Fruit fly (Drosophila melanogaster) whole organism, embryonic: ENCODE results near the gene wb.

Experiments
- Ada2b ChIP-seq: fragments of 200-800 bp; sonication (Bioruptor generic); IDR thresholded peaks from 2 replicates; pipeline ENCODE4 v1.3.6; 2022; ENCODE audit warnings: missing biosample characterization, missing genetic modification characterization
- Asciz ChIP-seq: fragments of 200-800 bp; sonication (Bioruptor generic); optimal IDR thresholded peaks from 2 replicates; lab custom pipeline; 2017; ENCODE audit warnings: missing biosample characterization, mild to moderate bottlenecking, missing genetic modification characterization, missing genetic modification reagents
- CG10209 ChIP-seq: fragments of 200-800 bp; sonication (Bioruptor generic); optimal IDR thresholded peaks from 3 replicates; lab custom pipeline; 2017; ENCODE audit warnings: missing biosample characterization, mild to moderate bottlenecking, missing genetic modification characterization, missing genetic modification reagents
- CG10366 ChIP-seq: fragments of 200-800 bp; sonication (Bioruptor generic); IDR thresholded peaks from 2 replicates; pipeline ENCODE4 v1.3.6; 2022; ENCODE audit warnings: missing biosample characterization, missing genetic modification characterization
- CG10462 ChIP-seq: fragments of 200-800 bp; sonication (Bioruptor generic); optimal IDR thresholded peaks from 2 replicates; lab custom pipeline; 2016; ENCODE audit warnings: missing biosample characterization, missing genetic modification characterization
- CG11560 ChIP-seq: fragments of 200-800 bp; sonication (Bioruptor generic); IDR thresholded peaks from 3 replicates; pipeline ENCODE4 v1.3.6; 2022; ENCODE audit warnings: missing biosample characterization, missing genetic modification characterization
- CG12236 ChIP-seq: fragments of 200-800 bp; sonication (Bioruptor generic); optimal IDR thresholded peaks from 2 replicates; lab custom pipeline; 2016; ENCODE audit warnings: missing biosample characterization, missing genetic modification characterization
- CG12769 ChIP-seq: fragments of 200-800 bp; sonication (Bioruptor generic); optimal IDR thresholded peaks from 2 replicates; lab custom pipeline; 2019; ENCODE audit warnings: missing biosample characterization, mild to moderate bottlenecking, missing genetic modification characterization, moderate library complexity
- CG1603 ChIP-seq: fragments of 200-800 bp; sonication (Bioruptor generic); optimal IDR thresholded peaks from 2 replicates; lab custom pipeline; 2019; ENCODE audit warnings: missing biosample characterization, mild to moderate bottlenecking, missing genetic modification characterization, moderate library complexity
- CG17912 ChIP-seq: fragments of 200-800 bp; sonication (Bioruptor generic); optimal IDR thresholded peaks from 2 replicates; lab custom pipeline; 2018; ENCODE audit warnings: missing biosample characterization, mild to moderate bottlenecking, missing genetic modification characterization
- CG1792 ChIP-seq: fragments of 200-800 bp; sonication (Bioruptor generic); optimal IDR thresholded peaks from 2 replicates; lab custom pipeline; 2016; ENCODE audit warnings: missing biosample characterization, missing genetic modification characterization
- CG1832 ChIP-seq: fragments of 200-800 bp; sonication (Bioruptor generic); optimal IDR thresholded peaks from 2 replicates; lab custom pipeline; 2017; ENCODE audit warnings: missing biosample characterization, mild to moderate bottlenecking, missing genetic modification characterization, inconsistent platforms
- CG2129 ChIP-seq: fragments of 200-800 bp; sonication (Bioruptor generic); IDR thresholded peaks from 2 replicates; pipeline ENCODE4 v1.3.6; 2022; ENCODE audit warnings: missing biosample characterization, missing genetic modification characterization; ENCODE audit not compliant: partially characterized antibody
- CG31441 ChIP-seq: fragments of 200-800 bp; sonication (Bioruptor generic); IDR thresholded peaks from 2 replicates; pipeline ENCODE4 v1.3.6; 2022; ENCODE audit warnings: missing biosample characterization, missing genetic modification characterization
- CG32772 ChIP-seq: fragments of 200-800 bp; sonication (Bioruptor generic); IDR thresholded peaks from 2 replicates; pipeline ENCODE4 v1.3.6; 2022; ENCODE audit warnings: missing biosample characterization, missing genetic modification characterization
- CG43689 ChIP-seq: fragments of 200-800 bp; sonication (Bioruptor generic); IDR thresholded peaks from 2 replicates; pipeline ENCODE4 v1.3.6; 2022; ENCODE audit warnings: missing biosample characterization, missing genetic modification characterization
- CG4404 ChIP-seq: fragments of 200-800 bp; sonication (Bioruptor generic); IDR thresholded peaks from 2 replicates; pipeline ENCODE4 v1.3.6; 2022; ENCODE audit warnings: missing biosample characterization, missing genetic modification characterization
- CG4617 ChIP-seq: fragments of 200-800 bp; sonication (Bioruptor generic); optimal IDR thresholded peaks from 3 replicates; lab custom pipeline; 2016; ENCODE audit warnings: missing biosample characterization, missing genetic modification characterization, borderline replicate concordance
- CG8388 ChIP-seq: fragments of 200-800 bp; sonication (Bioruptor generic); optimal IDR thresholded peaks from 2 replicates; lab custom pipeline; 2019; ENCODE audit warnings: missing biosample characterization, mild to moderate bottlenecking, missing genetic modification characterization, moderate library complexity
- CG9437 ChIP-seq: fragments of 200-800 bp; sonication (Bioruptor generic); optimal IDR thresholded peaks from 2 replicates; lab custom pipeline; 2018; ENCODE audit warnings: missing biosample characterization, mild to moderate bottlenecking, missing genetic modification characterization
- D ChIP-seq, 2 experiments: fragments of 200-800 bp in 1 of 2; fragments of >200 bp in 1 of 2; sonication (Bioruptor generic) in 1 of 2; optimal IDR thresholded peaks; 2 replicates in 1 of 2; 3 replicates in 1 of 2; lab custom pipeline; 2017; ENCODE audit warnings: mild to moderate bottlenecking in 1 of 2, missing biosample characterization in 1 of 2, missing genetic modification characterization in 1 of 2, missing genetic modification reagents in 1 of 2
- Doc3 ChIP-seq: fragments of 200-800 bp; sonication (Bioruptor generic); IDR thresholded peaks from 3 replicates; pipeline ENCODE4 v1.3.6; 2022; ENCODE audit warnings: missing biosample characterization, missing genetic modification characterization; ENCODE audit not compliant: partially characterized antibody
- Elba2 ChIP-seq: fragments of 200-800 bp; sonication (Bioruptor generic); optimal IDR thresholded peaks from 3 replicates; lab custom pipeline; 2016; ENCODE audit warnings: missing biosample characterization, missing genetic modification characterization
- Hand ChIP-seq: fragments of 200-800 bp; sonication (Bioruptor generic); optimal IDR thresholded peaks from 2 replicates; lab custom pipeline; 2017; ENCODE audit warnings: mild to moderate bottlenecking, missing biosample characterization, missing genetic modification reagents, missing genetic modification characterization
- Hmx ChIP-seq: fragments of 200-800 bp; sonication (Bioruptor generic); optimal IDR thresholded peaks from 2 replicates; lab custom pipeline; 2016; ENCODE audit warnings: missing biosample characterization, missing genetic modification characterization
- Med ChIP-seq: fragments of 200-800 bp; sonication (Bioruptor generic); peaks from one replicate; lab custom pipeline; 2016; ENCODE audit warnings: missing biosample characterization, missing genetic modification characterization, mild to moderate bottlenecking, inconsistent platforms, moderate library complexity
- Nf-YA ChIP-seq: fragments of 200-800 bp; sonication (Bioruptor generic); IDR thresholded peaks from 2 replicates; pipeline ENCODE4 v1.3.6; 2022; ENCODE audit warnings: missing biosample characterization, missing genetic modification characterization
- Pdp1 ChIP-seq, 2 experiments: fragments of 200-800 bp; sonication (Bioruptor generic); optimal IDR thresholded peaks; 3 replicates each; lab custom pipeline; 2016; ENCODE audit warnings: missing biosample characterization in 2 of 2, missing genetic modification characterization in 2 of 2, mild to moderate bottlenecking in 1 of 2, moderate library complexity in 1 of 2
- Spps ChIP-seq: fragments of 200-800 bp; sonication (Bioruptor generic); optimal IDR thresholded peaks from 2 replicates; lab custom pipeline; 2018; ENCODE audit warnings: missing biosample characterization, mild to moderate bottlenecking, missing genetic modification characterization
- Taf1 ChIP-seq: fragments of 200-800 bp; sonication (Bioruptor generic); IDR thresholded peaks from 2 replicates; pipeline ENCODE4 v1.3.6; 2022; ENCODE audit warnings: missing biosample characterization, missing genetic modification characterization
- Xbp1 ChIP-seq: fragments of 200-800 bp; sonication (Bioruptor generic); optimal IDR thresholded peaks from 3 replicates; lab custom pipeline; 2016; ENCODE audit warnings: missing biosample characterization, mild to moderate bottlenecking, missing genetic modification characterization
- ash1 ChIP-seq: fragments of 200-800 bp; sonication (Bioruptor generic); optimal IDR thresholded peaks from 2 replicates; lab custom pipeline; 2018; ENCODE audit warnings: missing biosample characterization, mild to moderate bottlenecking, missing genetic modification characterization
- cas ChIP-seq: fragments of 200-800 bp; sonication (Bioruptor generic); IDR thresholded peaks from 2 replicates; pipeline ENCODE4 v1.3.6; 2022; ENCODE audit warnings: missing biosample characterization, missing genetic modification characterization
- chn ChIP-seq: fragments of 200-800 bp; sonication (Bioruptor generic); optimal IDR thresholded peaks from 2 replicates; lab custom pipeline; 2016; ENCODE audit warnings: missing biosample characterization, missing genetic modification characterization
- dmrt11E ChIP-seq: fragments of 200-800 bp; sonication (Bioruptor generic); optimal IDR thresholded peaks from 3 replicates; lab custom pipeline; 2018; ENCODE audit warnings: missing biosample characterization, mild to moderate bottlenecking, missing genetic modification characterization, moderate library complexity
- gem ChIP-seq: fragments of 200-800 bp; sonication (Bioruptor generic); optimal IDR thresholded peaks from 2 replicates; lab custom pipeline; 2019; ENCODE audit warnings: missing biosample characterization, mild to moderate bottlenecking, missing genetic modification characterization, moderate library complexity
- gt ChIP-seq: fragments of 200-800 bp; sonication (Bioruptor generic); IDR thresholded peaks from 2 replicates; pipeline ENCODE4 v1.3.6; 2022; ENCODE audit warnings: missing biosample characterization, missing genetic modification characterization
- jing ChIP-seq: fragments of 200-800 bp; sonication (Bioruptor generic); optimal IDR thresholded peaks from 2 replicates; lab custom pipeline; 2018; ENCODE audit warnings: missing biosample characterization, mild to moderate bottlenecking, missing genetic modification characterization
- lmd ChIP-seq: fragments of 200-800 bp; sonication (Bioruptor generic); IDR thresholded peaks from 2 replicates; pipeline ENCODE4 v1.3.6; 2022; ENCODE audit warnings: missing biosample characterization, missing genetic modification characterization
- nerfin-1 ChIP-seq: fragments of 200-800 bp; sonication (Bioruptor generic); optimal IDR thresholded peaks from 3 replicates; lab custom pipeline; 2019; ENCODE audit warnings: missing biosample characterization, mild to moderate bottlenecking, missing genetic modification characterization, moderate library complexity
- nmo ChIP-seq: fragments of 200-800 bp; sonication (Bioruptor generic); optimal IDR thresholded peaks from 2 replicates; lab custom pipeline; 2018; ENCODE audit warnings: missing biosample characterization, mild to moderate bottlenecking, missing genetic modification characterization, moderate library complexity
- pnt ChIP-seq: fragments of 200-800 bp; sonication (Bioruptor generic); optimal IDR thresholded peaks from 3 replicates; lab custom pipeline; 2016; ENCODE audit warnings: missing biosample characterization, missing genetic modification characterization
- psq ChIP-seq: fragments of 200-800 bp; sonication (Bioruptor generic); optimal IDR thresholded peaks from 2 replicates; lab custom pipeline; 2017; ENCODE audit warnings: missing biosample characterization, missing genetic modification characterization
- pzg ChIP-seq: fragments of 200-800 bp; sonication (Bioruptor generic); optimal IDR thresholded peaks from 3 replicates; lab custom pipeline; 2018; ENCODE audit warnings: missing biosample characterization, mild to moderate bottlenecking, missing genetic modification characterization, moderate library complexity
- sd ChIP-seq: fragments of 200-800 bp; sonication (Bioruptor generic); optimal IDR thresholded peaks from 3 replicates; lab custom pipeline; 2018; ENCODE audit warnings: missing biosample characterization, mild to moderate bottlenecking, missing genetic modification characterization, moderate library complexity
- sima ChIP-seq: fragments of 200-800 bp; sonication (Bioruptor generic); optimal IDR thresholded peaks from 2 replicates; lab custom pipeline; 2016; ENCODE audit warnings: missing biosample characterization, missing genetic modification characterization
- slou ChIP-seq: fragments of 200-800 bp; sonication (Bioruptor generic); optimal IDR thresholded peaks from 3 replicates; lab custom pipeline; 2016; ENCODE audit warnings: missing biosample characterization, missing genetic modification characterization
- sr ChIP-seq: fragments of 200-800 bp; sonication (Bioruptor generic); IDR thresholded peaks from 3 replicates; pipeline ENCODE4 v1.3.6; 2022; ENCODE audit warnings: missing biosample characterization, missing genetic modification characterization
- trem ChIP-seq: fragments of 200-800 bp; optimal IDR thresholded peaks from 3 replicates; lab custom pipeline; 2019; ENCODE audit warnings: missing biosample characterization, mild to moderate bottlenecking, missing genetic modification characterization, moderate library complexity
- zen ChIP-seq: fragments of 200-800 bp; sonication (Bioruptor generic); optimal IDR thresholded peaks from 3 replicates; lab custom pipeline; 2018; ENCODE audit warnings: missing biosample characterization, mild to moderate bottlenecking, missing genetic modification characterization, moderate library complexity
- zfh1 ChIP-seq: fragments of 200-800 bp; sonication (Bioruptor generic); IDR thresholded peaks from 3 replicates; pipeline ENCODE4 v1.3.6; 2022; ENCODE audit warnings: missing biosample characterization, missing genetic modification characterization

Gene wb

dm6 chr2L:14236132-14236531, 26.7 kb upstream of the wb start (continued):
- TF ChIP-seq slou (GFP tag; lab: Kevin White, UChicago): no peak
- no peak for TF ChIP-seq chn (GFP tag; lab: Kevin White, UChicago)
- peak; percentile 2 for TF ChIP-seq nmo (GFP tag; lab: Kevin White, UChicago)
- TF ChIP-seq cas (GFP tag; lab: Robert Waterston, UW): no peak
- TF ChIP-seq CG4404 (GFP tag; lab: Robert Waterston, UW): no peak
- TF ChIP-seq pnt (GFP tag; lab: Kevin White, UChicago): no peak
- no peak for TF ChIP-seq Spps (tag; lab: Kevin White, UChicago)
- no peak for TF ChIP-seq sr (GFP tag; lab: Robert Waterston, UW)
- TF ChIP-seq sd (tag; lab: Kevin White, UChicago): no peak
- TF ChIP-seq sima: no peak
- TF ChIP-seq Nf-YA: no peak
- no peak for TF ChIP-seq CG12236 (GFP tag; lab: Kevin White, UChicago)
- TF ChIP-seq gem (tag; lab: Kevin White, UChicago): peak; percentile 41
- no peak for TF ChIP-seq jing
- no peak for TF ChIP-seq Hmx
- TF ChIP-seq pzg (GFP tag; lab: Kevin White, UChicago): no peak
- no peak for TF ChIP-seq D (optimal IDR thresholded peaks at IDR 0.05; lab: Kevin White, UChicago)
- no peak for TF ChIP-seq D (GFP tag; optimal IDR thresholded peaks at IDR 0.05; lab: Kevin White, UChicago)
- TF ChIP-seq CG2129 (GFP tag; lab: Robert Waterston, UW): no peak
- TF ChIP-seq Asciz (GFP tag; lab: Kevin White, UChicago): peak; percentile 28
- 0 out of 2 replicates have a peak, but pooled peaks have one; percentile 19 for TF ChIP-seq CG31441 (GFP tag; lab: Robert Waterston, UW)
- TF ChIP-seq CG1832 (GFP tag; lab: Kevin White, UChicago): no peak
- no peak for TF ChIP-seq Ada2b (GFP tag; lab: Robert Waterston, UW)
- TF ChIP-seq dmrt11E (tag; lab: Kevin White, UChicago): peak; percentile 41
- TF ChIP-seq Elba2: no peak
- no peak for TF ChIP-seq CG9437 (GFP tag; lab: Kevin White, UChicago)
- TF ChIP-seq zen (tag; lab: Kevin White, UChicago): no peak
- 0 out of 2 replicates have a peak, but pooled peaks have one; percentile 14 for TF ChIP-seq CG10366
- peak; percentile 16 for TF ChIP-seq CG8388 (GFP tag; lab: Kevin White, UChicago)
- TF ChIP-seq Doc3 (GFP tag; lab: Robert Waterston, UW): no peak
- TF ChIP-seq CG10462 (GFP tag; lab: Kevin White, UChicago): peak; percentile 5
- no peak for TF ChIP-seq CG17912
- TF ChIP-seq nerfin-1 (tag; lab: Kevin White, UChicago): no peak
- no peak for TF ChIP-seq Hand (GFP tag; lab: Kevin White, UChicago)
- no peak for TF ChIP-seq Xbp1 (GFP tag; lab: Kevin White, UChicago)
- no peak for TF ChIP-seq lmd (GFP tag; lab: Robert Waterston, UW)
- TF ChIP-seq CG12769 (tag; lab: Kevin White, UChicago): no peak
- TF ChIP-seq CG11560 (tag; lab: Robert Waterston, UW): no peak
- peak; percentile 29 for TF ChIP-seq CG1603 (tag; lab: Kevin White, UChicago)
- TF ChIP-seq CG43689 (GFP tag; lab: Robert Waterston, UW): no peak
- TF ChIP-seq CG10209 (GFP tag; lab: Kevin White, UChicago): no peak
- no peak for TF ChIP-seq CG32772
- no peak for TF ChIP-seq ash1 (GFP tag; lab: Kevin White, UChicago)
- no peak for TF ChIP-seq Med (GFP tag; lab: Kevin White, UChicago)
- no peak for TF ChIP-seq Taf1 (GFP tag; lab: Robert Waterston, UW)
- 0 out of 3 replicates have a peak, but pooled peaks have one; percentile 9 for TF ChIP-seq zfh1
- no peak for TF ChIP-seq CG4617 (GFP tag; lab: Kevin White, UChicago)
- peak in 1 of 2 experiments; percentile 8 for TF ChIP-seq Pdp1 (GFP tag; optimal IDR thresholded peaks at IDR 0.05; lab: Kevin White, UChicago)
- TF ChIP-seq psq (GFP tag; lab: Kevin White, UChicago): no peak
- TF ChIP-seq trem (tag; lab: Kevin White, UChicago): peak; percentile 13
- TF ChIP-seq gt (GFP tag; lab: Robert Waterston, UW): no peak
- no peak for TF ChIP-seq CG1792 (GFP tag; lab: Kevin White, UChicago)
